Worm (Caenorhabditis elegans): Measurements from ENCODE around the gene snb-6.
A peak's percentile ranks its signal among the peaks of the same experiment; 100 is the strongest.

Gene snb-6

ce11 chrII:8829189-8829588 is 30.3 kb downstream of the snb-6 start, which contains the start of gene F46C5.2 (continued):
- no peak for TF ChIP-seq F37B4.10 (GFP tag; IDR thresholded peaks at IDR 0.05)

DNA sequence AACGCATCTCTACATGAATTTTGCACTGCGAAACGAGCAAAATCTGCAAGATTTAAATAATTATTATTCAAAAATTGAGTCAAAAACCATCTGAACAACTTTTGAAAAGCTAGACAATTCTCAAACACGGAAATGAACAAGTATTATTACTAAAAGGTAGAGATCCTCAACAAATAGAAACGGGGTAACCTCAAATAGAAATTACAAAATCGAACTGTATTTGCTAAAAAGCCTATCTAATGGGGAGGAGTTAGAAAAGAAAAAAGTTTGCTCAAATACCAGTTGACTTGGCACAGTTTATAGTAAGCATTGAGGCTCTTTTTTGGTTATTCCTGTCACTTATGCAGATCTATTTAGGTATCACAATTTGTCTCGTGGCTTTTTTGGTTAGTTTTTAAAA is 33.7 kb downstream of the snb-6 start, which contains the start of gene nas-25:
TSS of gene nas-25 (plus strand) at position 301 of the 400 bp plus-strand sequence.
- TF ChIP-seq sptf-2 (GFP tag; optimal IDR thresholded peaks at IDR 0.05) (no peak), let-607 (tag; optimal IDR thresholded peaks at IDR 0.05) (no peak), rpc-1 (optimal IDR thresholded peaks at IDR 0.05) (no peak), rpc-1 (tag; optimal IDR thresholded peaks at IDR 0.05) (no peak), hlh-12 (tag; optimal IDR thresholded peaks at IDR 0.05) (no peak)

DNA sequence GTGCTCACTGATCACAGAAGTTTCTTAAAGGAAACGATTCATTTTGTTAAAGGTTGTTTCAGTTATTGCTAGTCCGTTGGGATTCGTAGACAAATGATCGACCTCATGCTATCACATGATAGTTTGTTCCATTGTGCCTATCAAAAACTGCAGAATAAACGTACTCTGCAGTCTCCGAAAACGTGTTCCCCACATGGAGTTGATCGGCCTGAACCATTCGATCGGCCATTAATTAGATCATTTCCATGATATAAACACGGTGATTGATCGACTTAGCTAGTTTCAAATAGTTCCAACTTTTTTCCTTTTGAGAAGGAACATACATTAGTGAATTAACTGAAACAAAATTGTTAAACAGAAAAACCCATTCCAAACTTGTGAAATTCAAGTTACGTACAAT is 36.8 kb downstream of the snb-6 start:
- no peak for TF ChIP-seq B0336.3 (GFP tag; IDR thresholded peaks at IDR 0.05)
- TF ChIP-seq ztf-18 (tag; optimal IDR thresholded peaks at IDR 0.05): no peak
- TF ChIP-seq sptf-2 (GFP tag; optimal IDR thresholded peaks at IDR 0.05): no peak
- TF ChIP-seq somi-1 (GFP tag; optimal IDR thresholded peaks at IDR 0.05): peak; percentile 19
- TF ChIP-seq repo-1 (tag; optimal IDR thresholded peaks at IDR 0.05): no peak
- TF ChIP-seq zfh-2 (GFP tag; conservative IDR thresholded peaks at IDR 0.05): no peak
- TF ChIP-seq ceh-100 (GFP tag; IDR thresholded peaks at IDR 0.05): no peak
- no peak for TF ChIP-seq tbp1 (GFP tag; optimal IDR thresholded peaks at IDR 0.05)
- TF ChIP-seq F52B5.7 (tag; optimal IDR thresholded peaks at IDR 0.05): no peak
- TF ChIP-seq die-1 (tag; optimal IDR thresholded peaks at IDR 0.05): no peak
- peak; percentile 1 for TF ChIP-seq lin-40 (tag; optimal IDR thresholded peaks at IDR 0.05)
- TF ChIP-seq egrh-3 (GFP tag; IDR thresholded peaks at IDR 0.05): no peak
- TF ChIP-seq lin-26 (GFP tag; IDR thresholded peaks at IDR 0.05): no peak
- no peak for TF ChIP-seq sdz-38 (tag; optimal IDR thresholded peaks at IDR 0.05)

DNA sequence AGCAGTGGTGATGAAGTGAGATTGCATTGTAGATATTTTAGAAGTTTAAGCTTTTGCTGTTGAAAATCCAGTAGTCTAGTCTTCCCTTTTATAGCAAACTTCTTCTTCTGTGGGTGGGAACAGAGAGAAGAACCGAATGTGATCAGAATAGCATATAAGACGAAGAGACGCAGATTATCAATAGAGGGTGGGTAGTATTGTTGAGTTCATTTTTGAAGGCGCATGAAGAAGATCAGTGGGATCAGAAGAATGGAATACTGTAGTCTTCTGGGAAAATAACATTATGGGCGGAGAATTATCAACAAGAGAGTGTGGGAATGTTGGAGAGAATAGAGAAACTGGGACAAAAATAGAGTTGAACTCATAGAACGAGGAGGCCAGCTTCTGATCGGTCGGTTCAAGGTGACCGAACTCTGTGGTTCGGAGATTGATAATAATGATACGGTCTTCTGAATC is 38.3 kb downstream of the snb-6 start, which contains the start of gene F46C5.1:
TSS of gene F46C5.1 (minus strand) at position 51 of the 456 bp plus-strand sequence.
- TF ChIP-seq hmg-1.2 (GFP tag; IDR thresholded peaks at IDR 0.05) (peak; percentile 26; the same call in 1 of the 2 replicates), atf-7 (tag; optimal IDR thresholded peaks at IDR 0.05) (no peak)

- no peak for TF ChIP-seq hsf-1 (GFP tag; IDR thresholded peaks at IDR 0.05)
- TF ChIP-seq K11D2.4 (GFP tag; IDR thresholded peaks at IDR 0.05): 0 out of 2 replicates have a peak, but pooled peaks have one; percentile 29
- peak in 1 of 3 experiments; percentile 20 for TF ChIP-seq lin-35 (GFP tag; optimal IDR thresholded peaks at IDR 0.05)
- TF ChIP-seq F37B4.10 (GFP tag; IDR thresholded peaks at IDR 0.05): 0 out of 2 replicates have a peak, but pooled peaks have one; percentile 55
- no peak for TF ChIP-seq nhr-179 (tag; optimal IDR thresholded peaks at IDR 0.05)
- TF ChIP-seq him-1 (tag; optimal IDR thresholded peaks at IDR 0.05): no peak
- TF ChIP-seq T26A5.8 (tag; optimal IDR thresholded peaks at IDR 0.05): no peak
- no peak for TF ChIP-seq athp-1 (tag; optimal IDR thresholded peaks at IDR 0.05)
- 0 out of 2 replicates have a peak, but pooled peaks have one; percentile 26 for TF ChIP-seq ztf-25 (GFP tag; IDR thresholded peaks at IDR 0.05)
- TF ChIP-seq ZK185.1 (tag; optimal IDR thresholded peaks at IDR 0.05; ENCODE audit: poor library complexity, severe bottlenecking): peak; percentile 34
- TF ChIP-seq aptf-3 (GFP tag; IDR thresholded peaks at IDR 0.05): no peak
- TF ChIP-seq F57C9.4 (tag; optimal IDR thresholded peaks at IDR 0.05): no peak
- TF ChIP-seq unc-62 (GFP tag; optimal IDR thresholded peaks at IDR 0.05): no peak
- TF ChIP-seq aptf-2 (GFP tag; conservative IDR thresholded peaks at IDR 0.05): 0 out of 2 replicates have a peak, but pooled peaks have one; percentile 21
- TF ChIP-seq dox-1 (GFP tag; IDR thresholded peaks at IDR 0.05): no peak
- TF ChIP-seq chd-7 (tag; optimal IDR thresholded peaks at IDR 0.05): peak; percentile 4
- TF ChIP-seq nhr-90 (tag; optimal IDR thresholded peaks at IDR 0.05): no peak
- peak; percentile 14; the same call in 1 of the 2 replicates for TF ChIP-seq lin-26 (GFP tag; IDR thresholded peaks at IDR 0.05)
- no peak for TF ChIP-seq nfya-1 (tag; optimal IDR thresholded peaks at IDR 0.05; ENCODE audit: borderline replicate concordance, insufficient read depth)
- TF ChIP-seq mes-4 (tag; optimal IDR thresholded peaks at IDR 0.05): no peak
- TF ChIP-seq ztf-22 (GFP tag; optimal IDR thresholded peaks at IDR 0.05): no peak
- TF ChIP-seq B0035.1 (tag; optimal IDR thresholded peaks at IDR 0.05): no peak
- peak; percentile 3 for TF ChIP-seq lin-40 (tag; optimal IDR thresholded peaks at IDR 0.05)
These were observed 39.1 kb downstream of the snb-6 start for ce11 chrII:8820126-8820972.
